Fruit fly (Drosophila melanogaster) whole organism, adult: ENCODE measurements around the gene Akap200.

Source experiments
- CG11617 ChIP-seq: fragments of 200-800 bp; sonication (Bioruptor generic); optimal IDR thresholded peaks from 2 replicates; lab custom pipeline; 2017; ENCODE audit warnings: mild to moderate bottlenecking, missing biosample characterization, missing genetic modification reagents, missing genetic modification characterization
- CG12768 ChIP-seq: fragments of 200-800 bp; sonication (Bioruptor generic); optimal IDR thresholded peaks from 2 replicates; lab custom pipeline; 2017; ENCODE audit warnings: missing biosample characterization, missing genetic modification characterization, mild to moderate bottlenecking, moderate library complexity, missing genetic modification reagents
- CG14711 ChIP-seq: fragments of 200-800 bp; sonication (Bioruptor generic); optimal IDR thresholded peaks from 2 replicates; lab custom pipeline; 2018; ENCODE audit warnings: missing biosample characterization, mild to moderate bottlenecking, missing genetic modification characterization, moderate library complexity
- CG1620 ChIP-seq: fragments of 200-800 bp; sonication (Bioruptor generic); optimal IDR thresholded peaks from 2 replicates; lab custom pipeline; 2016; ENCODE audit warnings: missing biosample characterization, missing genetic modification characterization
- CG33017 ChIP-seq: fragments of 200-800 bp; sonication (Bioruptor generic); optimal IDR thresholded peaks from 2 replicates; lab custom pipeline; 2018; ENCODE audit warnings: missing biosample characterization, mild to moderate bottlenecking, missing genetic modification characterization, moderate library complexity
- CG5204 ChIP-seq: fragments of 200-800 bp; sonication (Bioruptor generic); optimal IDR thresholded peaks from 2 replicates; lab custom pipeline; 2016; ENCODE audit warnings: missing biosample characterization, missing genetic modification characterization
- CG7045 ChIP-seq: fragments of 200-800 bp; sonication (Bioruptor generic); optimal IDR thresholded peaks from 2 replicates; lab custom pipeline; 2017; ENCODE audit warnings: missing biosample characterization, mild to moderate bottlenecking, missing genetic modification characterization
- CG7101 ChIP-seq: fragments of 200-800 bp; sonication (Bioruptor generic); optimal IDR thresholded peaks from 2 replicates; lab custom pipeline; 2018; ENCODE audit warnings: missing biosample characterization, mild to moderate bottlenecking, missing genetic modification characterization, moderate library complexity
- Clk ChIP-seq: fragments of 200-800 bp; sonication (Bioruptor generic); optimal IDR thresholded peaks from 2 replicates; lab custom pipeline; 2017; ENCODE audit warnings: missing biosample characterization, missing genetic modification characterization
- Crg-1 ChIP-seq: fragments of 200-800 bp; sonication (Bioruptor generic); optimal IDR thresholded peaks from 2 replicates; lab custom pipeline; 2016; ENCODE audit warnings: missing biosample characterization, missing genetic modification characterization
- Mnt ChIP-seq: fragments of 200-800 bp; sonication (Bioruptor generic); optimal IDR thresholded peaks from 2 replicates; lab custom pipeline; 2016; ENCODE audit warnings: missing biosample characterization, mild to moderate bottlenecking, missing genetic modification characterization
- bab1 ChIP-seq: fragments of 200-800 bp; sonication (Bioruptor generic); optimal IDR thresholded peaks from 3 replicates; lab custom pipeline; 2019; ENCODE audit warnings: missing biosample characterization, mild to moderate bottlenecking, missing genetic modification characterization, moderate library complexity
- cic ChIP-seq: fragments of 200-800 bp; sonication (Bioruptor generic); optimal IDR thresholded peaks from 2 replicates; lab custom pipeline; 2017; ENCODE audit warnings: missing biosample characterization, mild to moderate bottlenecking, missing genetic modification characterization, moderate library complexity
- cnc ChIP-seq, 2 experiments: fragments of >200 bp; optimal IDR thresholded peaks; 2 replicates each; lab custom pipeline; 2017
- kay ChIP-seq: fragments of 200-800 bp; sonication (Bioruptor generic); peaks from one replicate; lab custom pipeline; 2016; ENCODE audit warnings: missing biosample characterization, missing genetic modification characterization, borderline replicate concordance
- ovo ChIP-seq: fragments of 200-800 bp; sonication (Bioruptor generic); optimal IDR thresholded peaks from 2 replicates; lab custom pipeline; 2016; ENCODE audit warnings: missing biosample characterization, missing genetic modification characterization
- pad ChIP-seq: fragments of 200-800 bp; sonication (Bioruptor generic); optimal IDR thresholded peaks from 3 replicates; lab custom pipeline; 2017; ENCODE audit warnings: missing biosample characterization, missing genetic modification characterization, mild to moderate bottlenecking, moderate library complexity, missing genetic modification reagents
- tj ChIP-seq: fragments of 200-800 bp; sonication (Bioruptor generic); optimal IDR thresholded peaks from 3 replicates; lab custom pipeline; 2017; ENCODE audit warnings: missing biosample characterization, mild to moderate bottlenecking, missing genetic modification characterization, moderate library complexity
- toe ChIP-seq: fragments of 200-800 bp; sonication (Bioruptor generic); optimal IDR thresholded peaks from 2 replicates; lab custom pipeline; 2016; ENCODE audit warnings: missing biosample characterization, missing genetic modification characterization

Akap200 gene

DNA sequence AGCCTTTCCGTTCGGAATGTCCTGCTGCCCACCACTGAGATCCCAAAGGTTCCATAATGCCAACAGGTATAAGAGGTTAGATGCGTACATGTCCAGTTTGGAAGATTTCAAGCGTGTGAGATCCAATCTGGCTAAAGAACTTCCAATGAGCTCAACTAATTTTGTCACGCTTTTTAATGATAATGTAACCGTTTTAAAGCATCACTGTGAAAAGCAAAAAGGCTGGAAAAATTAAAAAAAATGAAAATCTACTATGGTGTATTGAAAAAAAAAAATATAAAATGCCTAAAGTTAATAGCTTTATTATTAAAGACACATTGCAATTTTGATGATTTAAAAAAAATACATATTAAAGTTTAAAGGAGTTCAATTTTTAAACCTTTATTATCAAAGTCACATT is 22.4 kb upstream of the Akap200 start, which contains the start of gene Acp29AB:
Gene Acp29AB (minus strand): TSS at position 101 of the 400 bp plus-strand sequence.
- TF ChIP-seq kay (GFP tag; lab: Kevin White, UChicago) (peak; percentile 62), CG33017 (tag; lab: Kevin White, UChicago) (no peak)

DNA sequence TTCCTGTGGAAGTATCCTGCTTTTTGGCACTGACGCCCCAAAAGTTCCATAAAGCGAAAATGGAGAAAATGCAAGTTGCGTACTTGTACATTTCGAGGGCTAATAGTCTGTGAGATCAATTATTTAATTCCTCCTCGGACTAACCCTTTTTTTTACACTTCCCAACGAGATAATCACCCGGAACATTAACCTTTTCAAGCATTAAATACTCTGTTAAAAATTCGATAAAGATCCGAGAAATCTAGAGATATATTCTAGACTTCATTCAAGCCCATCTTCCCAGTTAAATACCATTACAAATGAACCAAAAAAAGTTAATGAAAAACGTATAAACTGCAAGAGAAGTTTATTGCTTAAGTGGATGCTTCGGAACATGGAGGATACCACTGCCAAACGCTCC is 21.3 kb upstream of the Akap200 start, which contains the start of gene lectin-29Ca:
Gene lectin-29Ca (minus strand): TSS at position 101 of the 400 bp plus-strand sequence.
- TF ChIP-seq cic (GFP tag; lab: Kevin White, UChicago) (no peak), cnc (optimal IDR thresholded peaks at IDR 0.05; lab: Kevin White, UChicago) (no peak), Clk (GFP tag; lab: Kevin White, UChicago) (no peak), CG1620 (GFP tag; lab: Kevin White, UChicago) (no peak), pad (GFP tag; lab: Kevin White, UChicago) (no peak), bab1 (GFP tag; lab: Kevin White, UChicago) (no peak), CG5204 (GFP tag; lab: Kevin White, UChicago) (no peak), Crg-1 (GFP tag; lab: Kevin White, UChicago) (no peak)

dm6 chr2L:8394840-8395239 is 20.6 kb upstream of the Akap200 start, which contains the start of gene Peritrophin-15b:
Peritrophin-15b (minus strand) TSS chr2L:8394940.
- no peak for TF ChIP-seq pad (GFP tag; lab: Kevin White, UChicago)

dm6 chr2L:8395996-8396699 is 19.3 kb upstream of the Akap200 start, which contains the start of the genes Peritrophin-15a and CG13385:
Peritrophin-15a (minus strand) TSS chr2L:8396096.
CG13385 (plus strand) TSS chr2L:8396649.
- TF ChIP-seq pad (GFP tag; lab: Kevin White, UChicago) (no peak), kay (GFP tag; lab: Kevin White, UChicago) (no peak), CG12768 (no peak), CG11617 (GFP tag; lab: Kevin White, UChicago) (no peak), bab1 (GFP tag; lab: Kevin White, UChicago) (no peak), tj (GFP tag; lab: Kevin White, UChicago) (no peak), toe (no peak), cic (GFP tag; lab: Kevin White, UChicago) (no peak), Crg-1 (GFP tag; lab: Kevin White, UChicago) (no peak), CG14711 (tag; lab: Kevin White, UChicago) (no peak), CG5204 (GFP tag; lab: Kevin White, UChicago) (no peak), Clk (GFP tag; lab: Kevin White, UChicago) (no peak), CG1620 (GFP tag; lab: Kevin White, UChicago) (no peak), CG33017 (tag; lab: Kevin White, UChicago) (no peak), CG7045 (GFP tag; lab: Kevin White, UChicago) (no peak), CG7101 (tag; lab: Kevin White, UChicago) (no peak), cnc (optimal IDR thresholded peaks at IDR 0.05; lab: Kevin White, UChicago) (no peak)

- TF ChIP-seq CG1620 (GFP tag; lab: Kevin White, UChicago) (no peak), pad (GFP tag; lab: Kevin White, UChicago) (no peak), Crg-1 (GFP tag; lab: Kevin White, UChicago) (no peak), ovo (GFP tag; lab: Kevin White, UChicago) (no peak), Clk (GFP tag; lab: Kevin White, UChicago) (no peak), CG12768 (no peak)
These were observed 16.8 kb upstream of the Akap200 start, which contains the start of gene CG13386 for dm6 chr2L:8398721-8399120. CG13386 (plus strand) TSS chr2L:8399021.

DNA sequence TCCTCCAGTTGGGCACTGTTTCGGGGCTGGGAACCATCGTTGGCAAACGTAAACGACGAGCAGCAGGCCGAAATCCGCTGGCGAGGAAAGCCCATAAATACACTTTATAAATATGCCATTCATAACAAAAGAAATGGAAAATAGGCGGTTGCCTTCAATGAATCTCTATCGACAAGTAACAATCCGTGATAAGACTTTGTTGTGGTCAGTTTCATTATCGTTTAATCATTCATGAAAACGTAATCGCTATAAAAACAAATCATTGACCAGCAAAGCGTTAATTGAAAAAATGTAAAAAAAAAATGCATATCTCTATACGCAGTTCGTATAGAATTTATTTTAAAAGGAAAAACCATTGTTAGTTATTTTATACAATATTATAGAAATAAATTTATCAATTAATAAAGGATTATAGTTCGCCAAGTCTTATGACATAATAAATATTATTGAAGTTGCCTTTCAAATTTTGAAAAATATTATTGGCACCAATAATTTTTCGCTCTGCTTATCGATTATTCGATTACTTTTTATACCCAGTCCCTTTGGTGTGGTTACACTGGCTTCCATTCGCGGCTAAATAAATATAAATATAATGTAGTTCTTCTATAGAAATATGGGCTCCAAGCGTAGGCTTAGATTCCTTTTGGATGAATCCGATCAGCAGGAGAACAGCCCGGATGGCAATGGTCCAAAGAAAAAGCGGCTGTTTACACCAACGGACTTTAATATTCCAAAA is 15.5 kb upstream of the Akap200 start, which contains the start of gene CG31898:
Gene CG31898 (plus strand): TSS at position 559 of the 736 bp plus-strand sequence.
- TF ChIP-seq cic (GFP tag; lab: Kevin White, UChicago) (peak; percentile 79), bab1 (GFP tag; lab: Kevin White, UChicago) (peak; percentile 26), tj (GFP tag; lab: Kevin White, UChicago) (no peak)

- TF ChIP-seq cic (GFP tag; lab: Kevin White, UChicago) (no peak), Crg-1 (GFP tag; lab: Kevin White, UChicago) (no peak), ovo (GFP tag; lab: Kevin White, UChicago) (no peak), CG12768 (no peak), CG11617 (GFP tag; lab: Kevin White, UChicago) (no peak), cnc (optimal IDR thresholded peaks at IDR 0.05; lab: Kevin White, UChicago) (no peak), CG5204 (GFP tag; lab: Kevin White, UChicago) (no peak), CG7045 (GFP tag; lab: Kevin White, UChicago) (no peak), Mnt (GFP tag; lab: Kevin White, UChicago) (no peak)
These were observed 12.6 kb upstream of the Akap200 start, which contains the start of gene fy for dm6 chr2L:8402928-8403285. fy (minus strand) TSS chr2L:8403280.
